Worm (Caenorhabditis elegans) whole organism, late embryonic: ENCODE measurements around the gene mab-3.

Experiments used
- ama-1 ChIP-seq: fragments of 150-350 bp; optimal IDR thresholded peaks from 2 replicates; lab custom pipeline; 2014
- ceh-9 ChIP-seq: sonication (generic microtip); optimal IDR thresholded peaks from 2 replicates; lab custom pipeline; 2016; ENCODE audit warnings: mild to moderate bottlenecking, missing genetic modification characterization, inconsistent platforms, missing compliant biosample characterization
- elt-2 ChIP-seq: sonication (generic microtip); optimal IDR thresholded peaks from 2 replicates; lab custom pipeline; 2016; ENCODE audit warnings: missing genetic modification reagents, missing genetic modification characterization, missing compliant biosample characterization
- gmeb-2 ChIP-seq: sonication (generic microtip); optimal IDR thresholded peaks from 2 replicates; lab custom pipeline; 2016; ENCODE audit warnings: missing genetic modification characterization, inconsistent platforms, missing compliant biosample characterization
- lin-11 ChIP-seq: fragments of 200-800 bp; sonication (Bioruptor generic); optimal IDR thresholded peaks from 2 replicates; lab custom pipeline; 2018; ENCODE audit warnings: mild to moderate bottlenecking, missing genetic modification characterization, missing compliant biosample characterization
- nhr-11 ChIP-seq: fragments of 150-350 bp; optimal IDR thresholded peaks from 2 replicates; lab custom pipeline; 2014; ENCODE audit warnings: missing biosample characterization, missing genetic modification characterization
- pag-3 ChIP-seq: sonication (generic microtip); optimal IDR thresholded peaks from 2 replicates; lab custom pipeline; 2016; ENCODE audit warnings: missing compliant biosample characterization, missing genetic modification characterization, borderline replicate concordance
- pax-1 ChIP-seq: fragments of 150-350 bp; optimal IDR thresholded peaks from 2 replicates; lab custom pipeline; 2014; ENCODE audit warnings: missing biosample characterization, missing genetic modification characterization
- pha-2 ChIP-seq: sonication (generic microtip); optimal IDR thresholded peaks from 2 replicates; lab custom pipeline; 2017; ENCODE audit warnings: mild to moderate bottlenecking, missing genetic modification characterization, missing compliant biosample characterization
- pqm-1 ChIP-seq: sonication (generic microtip); optimal IDR thresholded peaks from 2 replicates; lab custom pipeline; 2016; ENCODE audit warnings: missing genetic modification characterization, missing compliant biosample characterization
- zip-5 ChIP-seq: sonication (generic microtip); optimal IDR thresholded peaks from 2 replicates; lab custom pipeline; 2016; ENCODE audit warnings: missing genetic modification characterization, missing compliant biosample characterization

ce11 chrII:9786215-9786614 is 54.3 kb downstream of the mab-3 start:
- no peak for TF ChIP-seq zip-5 (tag; lab: Kevin White, UChicago)
- no peak for TF ChIP-seq ceh-9 (tag; lab: Kevin White, UChicago)
- TF ChIP-seq pqm-1, result no peak
- no peak for TF ChIP-seq pha-2 (tag; lab: Kevin White, UChicago)
- TF ChIP-seq pax-1 (tag; lab: Kevin White, UChicago), result no peak
- TF ChIP-seq gmeb-2 (tag; lab: Kevin White, UChicago), result no peak
- no peak for TF ChIP-seq pag-3
- no peak for TF ChIP-seq lin-11 (tag; lab: Kevin White, UChicago)
- TF ChIP-seq nhr-11 (tag; lab: Kevin White, UChicago), result no peak
- TF ChIP-seq elt-2 (tag; lab: Kevin White, UChicago), result no peak
- no peak for TF ChIP-seq ama-1
